Worm (Caenorhabditis elegans): ENCODE measurements around the gene F26G1.5.

Gene F26G1.5

ce11 chrII:4727769-4728168 lies 43.4 kb downstream of the F26G1.5 start, which contains the start of gene ttr-41:
Gene ttr-41 (minus strand): TSS chrII:4727869.
- TF ChIP-seq pes-1 (GFP tag; IDR thresholded peaks at IDR 0.05), result no peak
- no peak for TF ChIP-seq flt-1 (GFP tag; IDR thresholded peaks at IDR 0.05)
- no peak for TF ChIP-seq scrt-1 (GFP tag; IDR thresholded peaks at IDR 0.05)
- TF ChIP-seq hmg-4 (GFP tag; optimal IDR thresholded peaks at IDR 0.05), result no peak
- TF ChIP-seq hmbx-1 (tag; optimal IDR thresholded peaks at IDR 0.05), result no peak
- no peak for TF ChIP-seq tra-4 (tag; optimal IDR thresholded peaks at IDR 0.05)
- no peak for TF ChIP-seq ceh-13 (GFP tag; optimal IDR thresholded peaks at IDR 0.05)
- TF ChIP-seq sea-1 (GFP tag; conservative IDR thresholded peaks at IDR 0.05), result no peak
- TF ChIP-seq F13C5.2 (tag; optimal IDR thresholded peaks at IDR 0.05), result no peak
- TF ChIP-seq aly-1 (tag; optimal IDR thresholded peaks at IDR 0.05), result no peak
- no peak for TF ChIP-seq ceh-36 (tag; optimal IDR thresholded peaks at IDR 0.05)
- TF ChIP-seq B0310.2 (tag; optimal IDR thresholded peaks at IDR 0.05), result no peak

ce11 chrII:4726750-4727384 lies 44.3 kb downstream of the F26G1.5 start:
- no peak for TF ChIP-seq scrt-1 (GFP tag; IDR thresholded peaks at IDR 0.05)
- TF ChIP-seq ama-1 (optimal IDR thresholded peaks at IDR 0.05), result no peak
- no peak for TF ChIP-seq F13C5.2 (tag; optimal IDR thresholded peaks at IDR 0.05)
- TF ChIP-seq hmbx-1 (tag; optimal IDR thresholded peaks at IDR 0.05), result no peak
- TF ChIP-seq tbx-37 (GFP tag; conservative IDR thresholded peaks at IDR 0.05), result no peak
- TF ChIP-seq tra-4 (tag; optimal IDR thresholded peaks at IDR 0.05), result no peak
- TF ChIP-seq hmg-4 (GFP tag; optimal IDR thresholded peaks at IDR 0.05), result no peak
- TF ChIP-seq sea-1 (GFP tag; conservative IDR thresholded peaks at IDR 0.05), result no peak
- TF ChIP-seq flt-1 (GFP tag; IDR thresholded peaks at IDR 0.05), result no peak

ce11 chrII:4726120-4726519 lies 45.1 kb downstream of the F26G1.5 start, which contains the start of gene F10G7.10:
Gene F10G7.10 (minus strand): TSS chrII:4726264.
- no peak for TF ChIP-seq ceh-36 (tag; optimal IDR thresholded peaks at IDR 0.05)
- TF ChIP-seq tbx-37 (GFP tag; conservative IDR thresholded peaks at IDR 0.05), result no peak
- TF ChIP-seq flt-1 (GFP tag; IDR thresholded peaks at IDR 0.05), result no peak
- TF ChIP-seq aly-1 (tag; optimal IDR thresholded peaks at IDR 0.05), result no peak
- TF ChIP-seq tra-4 (tag; optimal IDR thresholded peaks at IDR 0.05), result no peak
- no peak for TF ChIP-seq hmbx-1 (tag; optimal IDR thresholded peaks at IDR 0.05)
- TF ChIP-seq hmg-4 (GFP tag; optimal IDR thresholded peaks at IDR 0.05), result no peak
- TF ChIP-seq B0310.2 (tag; optimal IDR thresholded peaks at IDR 0.05), result no peak
- TF ChIP-seq ama-1 (optimal IDR thresholded peaks at IDR 0.05), result no peak
- no peak for TF ChIP-seq ceh-13 (GFP tag; optimal IDR thresholded peaks at IDR 0.05)

Data from whole organism, early embryonic.